Fruit fly (Drosophila melanogaster): ENCODE measurements around the gene KP78a.

DNA sequence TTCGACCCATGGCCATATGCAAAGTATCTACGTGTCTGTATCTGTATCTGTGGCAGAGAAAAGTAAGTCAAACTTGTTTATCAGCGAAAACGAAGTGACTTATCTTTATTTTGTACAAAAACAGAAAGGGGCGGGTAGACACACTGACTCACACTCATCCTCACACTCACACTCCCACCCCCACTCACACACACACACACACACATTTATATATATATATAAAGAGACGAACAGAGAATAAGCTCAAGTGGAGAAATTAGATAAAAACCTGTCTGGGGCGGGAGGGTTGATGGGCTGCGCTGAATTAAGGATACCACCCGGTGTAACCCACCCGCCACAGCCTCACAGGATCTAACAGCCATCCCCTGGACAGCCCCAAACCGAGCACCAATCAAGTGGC lies 17.9 kb upstream of the KP78a start:
- TF ChIP-seq CTCF (optimal IDR thresholded peaks at IDR 0.05) (no peak), CG8478 (optimal IDR thresholded peaks at IDR 0.05) (no peak)
